Worm (Caenorhabditis elegans): ENCODE results near the gene srw-83.
"Not testable (repeated sequence)": the region's sequence is repeated elsewhere in the genome, so short reads cannot be mapped to it uniquely, and the experiment has no call there.

DNA sequence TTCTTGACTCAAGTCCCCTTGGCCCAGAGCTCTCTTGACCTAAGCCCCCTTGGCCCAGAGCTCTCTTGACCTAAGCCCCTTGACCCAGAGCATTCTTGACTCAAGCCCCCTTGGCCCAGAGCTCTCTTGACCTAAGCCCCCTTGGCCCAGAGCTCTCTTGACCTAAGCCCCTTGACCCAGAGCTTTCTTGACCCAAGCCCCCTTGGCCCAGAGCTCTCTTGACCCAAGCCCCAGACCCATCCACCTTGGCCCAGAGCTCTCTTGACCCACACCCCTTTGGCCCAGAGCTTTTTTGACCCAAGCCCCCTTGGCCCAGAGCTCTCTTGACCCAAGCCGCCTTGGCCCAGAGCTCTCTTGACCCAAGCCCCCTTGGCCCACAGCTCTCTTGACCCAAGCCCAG lies 10.5 kb upstream of the srw-83 start:
- TF ChIP-seq pha-4 (tag; optimal IDR thresholded peaks at IDR 0.05); lin-35 (GFP tag; optimal IDR thresholded peaks at IDR 0.05); snpc-4 (GFP tag; optimal IDR thresholded peaks at IDR 0.05); snpc-4 (tag; optimal IDR thresholded peaks at IDR 0.05); ztf-28 (GFP tag; IDR thresholded peaks at IDR 0.05); ama-1 (optimal IDR thresholded peaks at IDR 0.05); ama-1 (GFP tag; optimal IDR thresholded peaks at IDR 0.05); nhr-120 (GFP tag; IDR thresholded peaks at IDR 0.05); F52B5.7 (tag; optimal IDR thresholded peaks at IDR 0.05); unc-62 (GFP tag; optimal IDR thresholded peaks at IDR 0.05); sea-2 (GFP tag; IDR thresholded peaks at IDR 0.05); ets-4 (GFP tag; optimal IDR thresholded peaks at IDR 0.05); ztf-18 (tag; optimal IDR thresholded peaks at IDR 0.05); attf-3 (GFP tag; conservative IDR thresholded peaks at IDR 0.05); Y53F4B.3 (GFP tag; IDR thresholded peaks at IDR 0.05): not testable (repeated sequence)
- TF ChIP-seq egrh-3 (GFP tag; IDR thresholded peaks at IDR 0.05), result peak; percentile 76; the same call in 1 of the 2 replicates
